Worm (Caenorhabditis elegans): ENCODE results near the gene F56D6.14.
A peak's percentile ranks its signal among the peaks of the same experiment; 100 is the strongest.
"Not testable (repeated sequence)": the region's sequence is repeated elsewhere in the genome, so short reads cannot be mapped to it uniquely, and the experiment has no call there.

Gene F56D6.14

DNA sequence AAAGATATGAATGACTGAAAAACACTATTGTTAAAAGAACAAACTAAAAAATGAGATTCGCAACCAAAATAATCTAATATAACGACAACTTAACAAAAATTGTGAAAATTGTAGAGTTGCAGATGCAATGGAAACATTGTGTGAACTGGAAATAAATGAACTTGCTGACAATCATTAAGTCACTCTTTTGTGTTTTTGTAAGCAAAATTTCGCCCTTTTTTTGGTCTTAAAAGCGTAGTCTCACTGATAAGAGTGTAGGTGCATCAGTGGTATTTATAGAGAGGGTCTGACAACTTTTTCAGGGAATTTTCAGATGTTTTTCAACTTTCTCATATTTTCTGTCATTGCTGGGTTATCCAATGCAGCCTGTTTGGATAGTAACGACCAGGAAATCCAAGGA, 8.6 kb downstream of the F56D6.14 start, which contains the start of gene clec-68:
clec-68 (plus strand) TSS at position 301 of the 400 bp plus-strand sequence.
- no peak for TF ChIP-seq ceh-13 (GFP tag; optimal IDR thresholded peaks at IDR 0.05)
- no peak for TF ChIP-seq ets-7 (tag; optimal IDR thresholded peaks at IDR 0.05)
- no peak for TF ChIP-seq tbx-37 (GFP tag; conservative IDR thresholded peaks at IDR 0.05)
- TF ChIP-seq flt-1 (GFP tag; IDR thresholded peaks at IDR 0.05) = no peak
- TF ChIP-seq hnd-1 (tag; optimal IDR thresholded peaks at IDR 0.05) = no peak
- TF ChIP-seq ceh-36 (tag; optimal IDR thresholded peaks at IDR 0.05) = no peak
- no peak for TF ChIP-seq hmbx-1 (tag; optimal IDR thresholded peaks at IDR 0.05)
- no peak for TF ChIP-seq F13C5.2 (tag; optimal IDR thresholded peaks at IDR 0.05)
- no peak for TF ChIP-seq ama-1 (optimal IDR thresholded peaks at IDR 0.05)
- no peak for TF ChIP-seq B0310.2 (tag; optimal IDR thresholded peaks at IDR 0.05)
- no peak for TF ChIP-seq tra-4 (tag; optimal IDR thresholded peaks at IDR 0.05)
- TF ChIP-seq hmg-4 (GFP tag; optimal IDR thresholded peaks at IDR 0.05) = no peak
- no peak for TF ChIP-seq aly-1 (tag; optimal IDR thresholded peaks at IDR 0.05)
- no peak for TF ChIP-seq pes-1 (GFP tag; IDR thresholded peaks at IDR 0.05)
- no peak for TF ChIP-seq sea-1 (GFP tag; conservative IDR thresholded peaks at IDR 0.05)

DNA sequence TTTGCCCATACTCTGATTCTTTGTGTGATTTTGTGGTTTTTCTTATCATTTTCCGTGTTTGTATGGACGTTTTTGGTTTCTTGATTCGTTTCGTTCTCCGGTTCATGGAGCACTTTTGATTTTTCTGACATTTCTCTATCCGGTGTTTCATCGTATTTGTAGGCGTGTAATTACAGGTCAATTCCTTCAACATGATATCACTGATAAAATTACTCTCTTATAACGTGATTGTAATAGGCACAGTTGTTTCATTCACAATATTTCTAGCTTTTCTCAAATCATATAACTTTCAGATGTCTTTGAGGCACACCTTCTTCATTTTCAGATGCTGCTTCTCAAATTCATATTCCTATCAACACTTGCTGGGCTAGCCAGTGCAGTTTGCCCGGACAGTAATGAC, 14.9 kb downstream of the F56D6.14 start, which contains the start of gene clec-70:
clec-70 (plus strand) TSS at position 301 of the 400 bp plus-strand sequence.
- not testable (repeated sequence) for TF ChIP-seq scrt-1 (GFP tag; IDR thresholded peaks at IDR 0.05); ama-1 (optimal IDR thresholded peaks at IDR 0.05); ceh-13 (GFP tag; optimal IDR thresholded peaks at IDR 0.05)

DNA sequence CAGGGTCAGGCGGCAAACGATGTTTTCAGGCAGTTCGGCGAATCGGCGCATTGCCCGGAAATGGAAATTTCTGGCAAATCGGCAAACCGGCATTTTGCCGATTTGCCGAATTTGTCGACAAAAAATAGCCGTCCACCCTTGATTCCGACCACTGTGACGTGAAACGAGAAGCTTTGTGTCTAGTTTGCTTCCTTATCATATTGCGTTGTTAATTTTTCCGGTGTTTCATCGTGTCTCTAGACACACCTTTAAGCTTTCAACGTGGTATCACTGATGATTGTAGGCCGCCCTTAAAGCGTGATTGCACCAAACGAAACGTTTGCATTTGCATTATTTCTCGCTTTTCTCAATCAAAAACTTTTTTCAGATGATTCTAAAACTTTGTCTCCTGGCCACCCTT, 19.6 kb downstream of the F56D6.14 start, which contains the start of gene clec-71:
clec-71 (plus strand) TSS at position 362 of the 400 bp plus-strand sequence.
- no peak for TF ChIP-seq tbx-11 (GFP tag; IDR thresholded peaks at IDR 0.05)
- no peak for TF ChIP-seq F13C5.2 (tag; optimal IDR thresholded peaks at IDR 0.05)
- TF ChIP-seq hmbx-1 (tag; optimal IDR thresholded peaks at IDR 0.05) = no peak
- no peak for TF ChIP-seq flt-1 (GFP tag; IDR thresholded peaks at IDR 0.05)
- no peak for TF ChIP-seq ceh-13 (GFP tag; optimal IDR thresholded peaks at IDR 0.05)
- no peak for TF ChIP-seq tbx-37 (GFP tag; conservative IDR thresholded peaks at IDR 0.05)
- no peak for TF ChIP-seq ets-7 (tag; optimal IDR thresholded peaks at IDR 0.05)
- TF ChIP-seq pes-1 (GFP tag; IDR thresholded peaks at IDR 0.05) = no peak
- TF ChIP-seq hnd-1 (tag; optimal IDR thresholded peaks at IDR 0.05) = no peak
- no peak for TF ChIP-seq hmg-4 (GFP tag; optimal IDR thresholded peaks at IDR 0.05)
- TF ChIP-seq sea-1 (GFP tag; conservative IDR thresholded peaks at IDR 0.05) = no peak
- no peak for TF ChIP-seq ceh-36 (tag; optimal IDR thresholded peaks at IDR 0.05)
- no peak for TF ChIP-seq aly-1 (tag; optimal IDR thresholded peaks at IDR 0.05)
- TF ChIP-seq ama-1 (optimal IDR thresholded peaks at IDR 0.05) = no peak
- no peak for TF ChIP-seq scrt-1 (GFP tag; IDR thresholded peaks at IDR 0.05)
- TF ChIP-seq tra-4 (tag; optimal IDR thresholded peaks at IDR 0.05) = no peak
- no peak for TF ChIP-seq B0310.2 (tag; optimal IDR thresholded peaks at IDR 0.05)

DNA sequence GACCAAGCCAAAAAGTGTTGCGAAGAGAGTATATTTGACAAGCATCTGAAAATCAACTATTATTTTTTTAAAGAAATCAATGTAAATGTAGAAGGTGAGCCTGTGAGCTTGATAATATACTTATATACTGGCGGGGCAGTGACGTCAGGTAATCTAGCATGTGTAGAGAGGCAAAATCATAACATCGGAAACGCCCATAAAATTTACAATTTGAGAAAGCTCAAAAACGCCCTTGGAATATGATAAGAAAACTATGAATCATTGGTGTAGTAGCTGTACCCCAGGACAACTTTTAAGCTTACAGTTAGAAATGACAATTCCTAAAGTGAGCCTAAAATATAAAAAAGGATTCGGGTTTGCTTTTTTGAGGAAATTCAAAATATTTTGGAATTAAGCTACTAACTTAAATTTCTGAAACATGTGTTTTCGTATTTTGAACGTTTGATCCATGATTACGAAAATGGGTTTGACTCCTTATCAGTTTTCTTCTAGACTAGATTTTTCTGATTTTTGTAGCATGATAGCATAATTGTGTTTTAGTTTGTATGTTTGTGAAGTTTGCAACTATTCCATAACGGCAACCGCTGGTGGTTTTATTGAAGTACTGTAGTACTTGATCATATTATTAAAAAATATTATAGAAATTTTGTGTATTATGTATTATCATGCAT, 24.3 kb downstream of the F56D6.14 start, which contains the start of gene clec-174:
clec-174 (minus strand) TSS at position 51 of the 671 bp plus-strand sequence.
- TF ChIP-seq ceh-36 (tag; optimal IDR thresholded peaks at IDR 0.05) = no peak
- TF ChIP-seq tbx-37 (GFP tag; conservative IDR thresholded peaks at IDR 0.05) = no peak
- TF ChIP-seq sea-1 (GFP tag; conservative IDR thresholded peaks at IDR 0.05) = no peak
- no peak for TF ChIP-seq pes-1 (GFP tag; IDR thresholded peaks at IDR 0.05)

DNA sequence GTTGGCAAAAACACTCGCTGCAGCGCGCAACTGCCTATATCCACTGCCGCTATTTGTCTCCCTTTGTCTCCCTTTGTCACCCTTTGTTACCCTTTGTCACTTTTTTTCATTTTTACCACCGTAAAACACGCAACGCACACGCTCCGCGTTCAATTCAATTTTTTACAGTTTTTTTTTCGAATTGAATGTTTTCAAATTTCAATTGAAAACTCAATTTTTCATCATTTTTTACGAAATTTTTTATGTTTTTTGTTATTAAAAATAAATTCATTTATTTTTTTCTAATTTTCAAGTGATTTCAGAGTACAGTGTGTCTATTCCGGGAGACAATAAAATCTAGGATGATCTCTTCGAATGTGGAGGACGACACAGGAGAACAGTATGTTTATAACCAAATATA, 25.5 kb downstream of the F56D6.14 start, which contains the start of gene Y46C8AL.11:
Y46C8AL.11 (plus strand) TSS at position 301 of the 400 bp plus-strand sequence.
- TF ChIP-seq hmg-4 (GFP tag; optimal IDR thresholded peaks at IDR 0.05) = no peak
- TF ChIP-seq flt-1 (GFP tag; IDR thresholded peaks at IDR 0.05) = no peak
- TF ChIP-seq ets-7 (tag; optimal IDR thresholded peaks at IDR 0.05) = no peak
- no peak for TF ChIP-seq aly-1 (tag; optimal IDR thresholded peaks at IDR 0.05)
- no peak for TF ChIP-seq tbx-11 (GFP tag; IDR thresholded peaks at IDR 0.05)
- TF ChIP-seq scrt-1 (GFP tag; IDR thresholded peaks at IDR 0.05) = no peak
- TF ChIP-seq tbx-37 (GFP tag; conservative IDR thresholded peaks at IDR 0.05) = no peak
- no peak for TF ChIP-seq ama-1 (optimal IDR thresholded peaks at IDR 0.05)
- TF ChIP-seq ceh-36 (tag; optimal IDR thresholded peaks at IDR 0.05) = no peak
- TF ChIP-seq hnd-1 (tag; optimal IDR thresholded peaks at IDR 0.05) = no peak

DNA sequence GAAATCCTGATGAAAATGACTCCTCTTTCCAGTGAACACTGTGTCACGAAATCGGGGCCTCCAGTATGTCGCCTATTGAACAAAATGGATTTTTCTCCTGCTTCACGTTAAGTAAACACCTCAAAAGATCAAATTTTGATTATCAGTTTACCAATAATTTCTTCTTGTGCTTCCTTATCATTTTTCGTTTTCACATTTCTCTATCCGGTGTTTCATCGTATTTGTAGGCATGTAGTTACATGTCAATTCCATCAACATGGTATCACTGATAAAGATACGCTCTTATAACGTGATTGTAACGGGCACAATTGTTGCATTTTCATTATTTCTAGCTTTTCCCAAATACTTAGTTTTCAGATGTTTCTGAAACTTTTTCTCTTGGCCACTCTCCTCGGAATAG, 27.0 kb downstream of the F56D6.14 start, which contains the start of gene clec-72:
clec-72 (plus strand) TSS at position 358 of the 400 bp plus-strand sequence.
- TF ChIP-seq ceh-36 (tag; optimal IDR thresholded peaks at IDR 0.05) (no peak), tra-4 (tag; optimal IDR thresholded peaks at IDR 0.05) (no peak), aly-1 (tag; optimal IDR thresholded peaks at IDR 0.05) (no peak), ceh-13 (GFP tag; optimal IDR thresholded peaks at IDR 0.05) (no peak), scrt-1 (GFP tag; IDR thresholded peaks at IDR 0.05) (no peak), hmbx-1 (tag; optimal IDR thresholded peaks at IDR 0.05) (no peak), ama-1 (optimal IDR thresholded peaks at IDR 0.05) (no peak), F13C5.2 (tag; optimal IDR thresholded peaks at IDR 0.05) (no peak), hnd-1 (tag; optimal IDR thresholded peaks at IDR 0.05) (no peak), flt-1 (GFP tag; IDR thresholded peaks at IDR 0.05) (no peak), sea-1 (GFP tag; conservative IDR thresholded peaks at IDR 0.05) (no peak), tbx-37 (GFP tag; conservative IDR thresholded peaks at IDR 0.05) (no peak), hmg-4 (GFP tag; optimal IDR thresholded peaks at IDR 0.05) (no peak), ets-7 (tag; optimal IDR thresholded peaks at IDR 0.05) (no peak), tbx-11 (GFP tag; IDR thresholded peaks at IDR 0.05) (no peak), B0310.2 (tag; optimal IDR thresholded peaks at IDR 0.05) (no peak), pes-1 (GFP tag; IDR thresholded peaks at IDR 0.05) (no peak)

DNA sequence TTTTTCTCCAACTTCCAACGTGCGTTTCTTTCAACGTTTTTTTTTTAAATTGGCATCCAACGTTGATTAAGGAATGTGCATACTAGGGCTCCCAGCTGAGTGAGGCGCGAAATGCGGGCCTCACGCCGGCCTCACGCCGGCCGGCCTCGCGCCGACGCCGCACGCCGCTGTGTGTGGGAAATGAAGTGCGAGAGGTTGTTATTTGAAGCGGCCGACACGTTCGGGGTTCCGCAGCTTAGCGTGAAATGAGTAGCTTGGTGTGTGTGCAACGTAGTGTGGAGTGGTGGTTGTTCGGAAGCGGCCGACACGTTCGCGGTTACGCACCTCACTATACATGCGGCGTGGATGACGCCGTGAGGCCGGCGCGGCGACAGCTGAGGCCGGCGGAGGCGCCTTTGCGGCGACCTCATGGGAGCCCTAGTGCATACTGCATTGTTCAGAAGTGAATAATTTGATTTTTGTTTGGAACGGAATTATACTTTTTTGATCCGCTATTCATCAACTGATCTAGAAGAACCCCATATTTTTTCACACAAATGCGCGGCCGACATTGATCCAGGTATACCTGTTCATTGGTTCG, 30.0 kb downstream of the F56D6.14 start:
- TF ChIP-seq scrt-1 (GFP tag; IDR thresholded peaks at IDR 0.05) = 0 out of 2 replicates have a peak, but pooled peaks have one; percentile 32
